Fruit fly (Drosophila melanogaster): Measurements from ENCODE around the gene CG6865.
A peak's percentile ranks its signal among the peaks of the same experiment; 100 is the strongest.

CG6865 gene

dm6 chr3L:18869035-18869826 lies 5.8 kb downstream of the CG6865 start, which contains the start of gene Grx1 (continued):
- TF ChIP-seq CG11247 (GFP tag; IDR thresholded peaks at IDR 0.05) (no peak), CG17186 (GFP tag; optimal IDR thresholded peaks at IDR 0.05) (peak; percentile 9), CG2678 (tag; optimal IDR thresholded peaks at IDR 0.05) (peak; percentile 63), Atf-2 (GFP tag; optimal IDR thresholded peaks at IDR 0.05) (peak; percentile 36), CG16813 (GFP tag; IDR thresholded peaks at IDR 0.05; ENCODE audit: partially characterized antibody) (no peak), lab (GFP tag; optimal IDR thresholded peaks at IDR 0.05) (peak; percentile 70), ERR (GFP tag; optimal IDR thresholded peaks at IDR 0.05) (no peak), maf-S (GFP tag; optimal IDR thresholded peaks at IDR 0.05) (peak; percentile 31), CG10147 (GFP tag; optimal IDR thresholded peaks at IDR 0.05) (peak; percentile 38), lilli (GFP tag; optimal IDR thresholded peaks at IDR 0.05) (peak; percentile 80), CG15269 (tag; optimal IDR thresholded peaks at IDR 0.05) (peak; percentile 75), CG7963 (GFP tag; IDR thresholded peaks at IDR 0.05; ENCODE audit: partially characterized antibody) (no peak), HmgD (GFP tag; optimal IDR thresholded peaks at IDR 0.05) (no peak), B-H2 (GFP tag; optimal IDR thresholded peaks at IDR 0.05) (peak; percentile 40), zf30C (GFP tag; optimal IDR thresholded peaks at IDR 0.05) (no peak), TFAM (GFP tag; optimal IDR thresholded peaks at IDR 0.05) (no peak), HLHmδ (GFP tag; optimal IDR thresholded peaks at IDR 0.05) (no peak), chm (GFP tag; IDR thresholded peaks at IDR 0.05) (no peak), CG17361 (GFP tag; IDR thresholded peaks at IDR 0.05) (peak; percentile 71; the same call in 2 of the 3 replicates), Mad (GFP tag; optimal IDR thresholded peaks at IDR 0.05) (peak; percentile 42), crol (GFP tag; IDR thresholded peaks at IDR 0.05) (peak; percentile 77), D (optimal IDR thresholded peaks at IDR 0.05) (no peak), D (GFP tag; optimal IDR thresholded peaks at IDR 0.05) (peak; percentile 47), CG11696 (GFP tag; IDR thresholded peaks at IDR 0.05) (no peak), Rx (GFP tag; IDR thresholded peaks at IDR 0.05) (no peak), CG32532 (GFP tag; IDR thresholded peaks at IDR 0.05) (peak; percentile 45; the same call in 1 of the 2 replicates), tx (GFP tag; optimal IDR thresholded peaks at IDR 0.05) (peak; percentile 9), Atf6 (GFP tag; IDR thresholded peaks at IDR 0.05) (no peak), CG4820 (GFP tag; optimal IDR thresholded peaks at IDR 0.05) (peak; percentile 31), gce (GFP tag; IDR thresholded peaks at IDR 0.05) (no peak), run (tag; optimal IDR thresholded peaks at IDR 0.05) (no peak), CG10959 (GFP tag; IDR thresholded peaks at IDR 0.05) (no peak), peb (GFP tag; IDR thresholded peaks at IDR 0.05) (no peak), psq (GFP tag; optimal IDR thresholded peaks at IDR 0.05) (no peak), Nf-YA (GFP tag; IDR thresholded peaks at IDR 0.05) (no peak), Adf1 (GFP tag; IDR thresholded peaks at IDR 0.05) (no peak; the same call in 1 of the 2 replicates), gcm2 (GFP tag; optimal IDR thresholded peaks at IDR 0.05) (no peak), kah (GFP tag; optimal IDR thresholded peaks at IDR 0.05) (peak; percentile 5), ato (GFP tag; IDR thresholded peaks at IDR 0.05; ENCODE audit: partially characterized antibody) (no peak), CG11695 (GFP tag; IDR thresholded peaks at IDR 0.05) (no peak; the same call in 2 of the 3 replicates), CG6813 (GFP tag; optimal IDR thresholded peaks at IDR 0.05) (peak; percentile 4), dmrt11E (tag; optimal IDR thresholded peaks at IDR 0.05) (peak; percentile 53), CG7928 (GFP tag; optimal IDR thresholded peaks at IDR 0.05) (peak; percentile 40), CG6654 (GFP tag; optimal IDR thresholded peaks at IDR 0.05) (no peak), ro (GFP tag; IDR thresholded peaks at IDR 0.05) (no peak), ttk (GFP tag; IDR thresholded peaks at IDR 0.05) (no peak), Antp (GFP tag; optimal IDR thresholded peaks at IDR 0.05) (no peak), CG18599 (GFP tag; optimal IDR thresholded peaks at IDR 0.05) (peak; percentile 52), sc (optimal IDR thresholded peaks at IDR 0.05) (no peak), sc (GFP tag; optimal IDR thresholded peaks at IDR 0.05) (peak; percentile 38)
